Worm (Caenorhabditis elegans) whole organism, young adult: Measurements from ENCODE around the gene haao-1.

Experiments used
- F57C9.4 ChIP-seq: sonication (generic microtip); optimal IDR thresholded peaks from 2 replicates; lab custom pipeline; 2017; ENCODE audit warnings: mild to moderate bottlenecking, missing genetic modification characterization, missing compliant biosample characterization
- Y53F4B.3 ChIP-seq: fragments of 200-800 bp; sonication (Bioruptor generic); IDR thresholded peaks from 2 replicates; pipeline ENCODE4 v1.3.6; 2022; ENCODE audit warnings: missing genetic modification reagents, missing genetic modification characterization, missing compliant biosample characterization
- ceh-27 ChIP-seq: fragments of 200-800 bp; sonication (Bioruptor generic); optimal IDR thresholded peaks from 2 replicates; lab custom pipeline; 2018; ENCODE audit warnings: mild to moderate bottlenecking, missing genetic modification characterization, moderate library complexity, missing compliant biosample characterization
- dpff-1 ChIP-seq: sonication (generic microtip); optimal IDR thresholded peaks from 2 replicates; lab custom pipeline; 2017; ENCODE audit warnings: mild to moderate bottlenecking, missing genetic modification characterization, missing compliant biosample characterization
- efl-1 ChIP-seq: fragments of 150-350 bp; optimal IDR thresholded peaks from 2 replicates; lab custom pipeline; 2014; ENCODE audit warnings: missing biosample characterization, missing genetic modification reagents, missing genetic modification characterization
- unc-62 ChIP-seq: fragments of 150-350 bp; optimal IDR thresholded peaks from 2 replicates; lab custom pipeline; 2014; ENCODE audit warnings: missing biosample characterization, missing genetic modification reagents, missing genetic modification characterization

DNA sequence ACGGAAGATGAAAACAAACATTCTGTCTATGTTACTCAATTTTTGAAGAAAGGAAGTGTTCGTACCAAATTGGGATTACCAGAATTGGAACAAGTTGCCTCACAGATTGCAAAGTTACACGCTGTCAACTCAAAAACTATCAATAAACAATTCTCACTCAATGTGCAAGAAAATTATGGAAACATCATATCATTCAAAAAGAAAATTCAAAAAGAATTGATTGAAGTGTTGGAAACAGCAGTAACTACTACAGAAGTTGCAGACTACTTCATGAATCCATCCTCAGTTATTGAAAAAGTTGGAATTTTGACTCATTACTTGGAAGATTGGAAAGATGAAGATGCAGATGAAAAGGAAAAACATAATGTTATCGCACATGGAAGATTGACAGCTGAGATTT lies 23.3 kb downstream of the haao-1 start:
- TF ChIP-seq F57C9.4, result no peak
- TF ChIP-seq Y53F4B.3, result no peak
- TF ChIP-seq dpff-1 (tag; lab: Kevin White, UChicago), result no peak
- no peak for TF ChIP-seq unc-62 (GFP tag; lab: Kevin White, UChicago)
- TF ChIP-seq efl-1 (GFP tag; lab: Kevin White, UChicago), result no peak
- TF ChIP-seq ceh-27 (GFP tag; lab: Kevin White, UChicago), result no peak
